Worm (Caenorhabditis elegans) whole organism, young adult: Measurements from ENCODE around the gene T24A6.20.

Experiments
- B0336.3 ChIP-seq: fragments of 200-800 bp; sonication (Bioruptor generic); IDR thresholded peaks from 2 replicates; pipeline ENCODE4 v1.3.6; 2022; ENCODE audit warnings: missing genetic modification characterization, missing compliant biosample characterization
- C06A6.2 ChIP-seq: fragments of 200-800 bp; sonication (Bioruptor generic); conservative IDR thresholded peaks from 2 replicates; pipeline ENCODE4 v1.3.6; 2022; ENCODE audit warnings: missing genetic modification characterization, missing compliant biosample characterization
- C17E4.6 ChIP-seq: fragments of 200-800 bp; sonication (Bioruptor generic); IDR thresholded peaks from 2 replicates; pipeline ENCODE4 v1.3.6; 2022; ENCODE audit warnings: missing genetic modification reagents, missing genetic modification characterization, missing compliant biosample characterization
- F22D6.2 ChIP-seq: sonication (generic microtip); optimal IDR thresholded peaks from 2 replicates; lab custom pipeline; 2016; ENCODE audit warnings: mild to moderate bottlenecking, missing genetic modification characterization, missing compliant biosample characterization
- F23B12.7 ChIP-seq: sonication (generic microtip); optimal IDR thresholded peaks from 2 replicates; lab custom pipeline; 2017; ENCODE audit warnings: missing genetic modification characterization, mild to moderate bottlenecking, missing compliant biosample characterization, antibody characterized with exemption, moderate library complexity; ENCODE audit not compliant: insufficient read depth
- F39B2.1 ChIP-seq: fragments of 200-800 bp; sonication (Bioruptor generic); IDR thresholded peaks from 2 replicates; pipeline ENCODE4 v1.3.6; 2022; ENCODE audit warnings: missing genetic modification reagents, missing genetic modification characterization, missing compliant biosample characterization
- F49E8.2 ChIP-seq: sonication (generic microtip); optimal IDR thresholded peaks from 3 replicates; lab custom pipeline; 2017; ENCODE audit warnings: missing genetic modification characterization, mild to moderate bottlenecking, missing compliant biosample characterization, antibody characterized with exemption, moderate library complexity; ENCODE audit not compliant: insufficient read depth
- F52B5.7 ChIP-seq: sonication (generic microtip); optimal IDR thresholded peaks from 2 replicates; lab custom pipeline; 2016; ENCODE audit warnings: mild to moderate bottlenecking, missing genetic modification characterization, missing compliant biosample characterization
- Y53F4B.3 ChIP-seq: fragments of 200-800 bp; sonication (Bioruptor generic); IDR thresholded peaks from 2 replicates; pipeline ENCODE4 v1.3.6; 2022; ENCODE audit warnings: missing genetic modification reagents, missing genetic modification characterization, missing compliant biosample characterization
- Y53G8AR.9 ChIP-seq: fragments of 200-800 bp; sonication (Bioruptor generic); conservative IDR thresholded peaks from 2 replicates; pipeline ENCODE4 v1.3.6; 2022; ENCODE audit warnings: missing genetic modification reagents, missing genetic modification characterization, missing compliant biosample characterization
- ZK185.1 ChIP-seq: sonication (generic microtip); optimal IDR thresholded peaks from 2 replicates; lab custom pipeline; 2016; ENCODE audit warnings: mild to moderate bottlenecking, missing genetic modification characterization, missing compliant biosample characterization; ENCODE audit not compliant: poor library complexity, severe bottlenecking
- attf-5 ChIP-seq: fragments of 200-800 bp; sonication (Bioruptor generic); optimal IDR thresholded peaks from 2 replicates; lab custom pipeline; 2018; ENCODE audit warnings: mild to moderate bottlenecking, missing genetic modification characterization, missing compliant biosample characterization
- cebp-1 ChIP-seq, 2 experiments: fragments of 200-800 bp in 1 of 2; sonication (Bioruptor generic) in 1 of 2; sonication (generic microtip) in 1 of 2; IDR thresholded peaks in 1 of 2; optimal IDR thresholded peaks in 1 of 2; 2 replicates each; pipeline versions ENCODE4 v1.3.6 to Lab custom; 2017 to 2022; ENCODE audit warnings: missing compliant biosample characterization in 2 of 2, missing genetic modification characterization in 2 of 2, mild to moderate bottlenecking in 1 of 2, missing genetic modification reagents in 1 of 2, moderate library complexity in 1 of 2
- ceh-40 ChIP-seq: fragments of 200-800 bp; sonication (Bioruptor generic); IDR thresholded peaks from 2 replicates; pipeline ENCODE4 v1.3.6; 2022; ENCODE audit warnings: missing genetic modification characterization, missing compliant biosample characterization
- die-1 ChIP-seq: sonication (generic microtip); optimal IDR thresholded peaks from 2 replicates; lab custom pipeline; 2016; ENCODE audit warnings: missing genotype, mild to moderate bottlenecking, missing genetic modification characterization, missing compliant biosample characterization
- ekl-4 ChIP-seq: fragments of 200-800 bp; sonication (Bioruptor generic); IDR thresholded peaks from 2 replicates; pipeline ENCODE4 v1.3.6; 2022; ENCODE audit warnings: missing genetic modification reagents, missing genetic modification characterization, missing compliant biosample characterization
- ets-4 ChIP-seq: fragments of 200-800 bp; sonication (Bioruptor generic); optimal IDR thresholded peaks from 2 replicates; lab custom pipeline; 2018; ENCODE audit warnings: mild to moderate bottlenecking, missing genetic modification characterization, missing compliant biosample characterization
- fkh-3 ChIP-seq: sonication (generic microtip); optimal IDR thresholded peaks from 2 replicates; lab custom pipeline; 2016; ENCODE audit warnings: mild to moderate bottlenecking, missing genetic modification characterization, missing compliant biosample characterization
- hlh-26 ChIP-seq: fragments of 200-800 bp; sonication (Bioruptor generic); conservative IDR thresholded peaks from 2 replicates; pipeline ENCODE4 v1.3.6; 2022; ENCODE audit warnings: missing genetic modification reagents, missing genetic modification characterization, missing compliant biosample characterization
- hrde-1 ChIP-seq: sonication (generic microtip); optimal IDR thresholded peaks from 2 replicates; lab custom pipeline; 2016; ENCODE audit warnings: missing genetic modification characterization, mild to moderate bottlenecking, missing compliant biosample characterization, moderate library complexity, missing genotype, missing genetic modification reagents, borderline replicate concordance
- let-607 ChIP-seq, 2 experiments: fragments of 200-800 bp in 1 of 2; sonication (Bioruptor generic) in 1 of 2; sonication (generic microtip) in 1 of 2; optimal IDR thresholded peaks; 2 replicates each; lab custom pipeline; 2016 to 2018; ENCODE audit warnings: mild to moderate bottlenecking in 2 of 2, missing compliant biosample characterization in 2 of 2, missing genetic modification characterization in 2 of 2, moderate library complexity in 2 of 2, missing genotype in 1 of 2
- lin-26 ChIP-seq: fragments of 200-800 bp; sonication (Bioruptor generic); IDR thresholded peaks from 2 replicates; pipeline ENCODE4 v1.3.6; 2022; ENCODE audit warnings: missing genetic modification reagents, missing genetic modification characterization, missing compliant biosample characterization
- lsl-1 ChIP-seq: fragments of 200-800 bp; sonication (Bioruptor generic); optimal IDR thresholded peaks from 2 replicates; lab custom pipeline; 2018; ENCODE audit warnings: mild to moderate bottlenecking, missing genetic modification characterization, moderate library complexity, missing compliant biosample characterization
- madf-3 ChIP-seq: fragments of 200-800 bp; sonication (Bioruptor generic); IDR thresholded peaks from 2 replicates; pipeline ENCODE4 v1.3.6; 2022; ENCODE audit warnings: missing genetic modification reagents, missing genetic modification characterization, missing compliant biosample characterization
- madf-6 ChIP-seq: fragments of 200-800 bp; sonication (Bioruptor generic); IDR thresholded peaks from 2 replicates; pipeline ENCODE4 v1.3.6; 2022; ENCODE audit warnings: missing genetic modification reagents, missing genetic modification characterization, missing compliant biosample characterization
- madf-8 ChIP-seq: fragments of 200-800 bp; sonication (Bioruptor generic); conservative IDR thresholded peaks from 2 replicates; pipeline ENCODE4 v1.3.6; 2022; ENCODE audit warnings: missing genetic modification reagents, missing genetic modification characterization, missing compliant biosample characterization
- nhr-90 ChIP-seq: sonication (generic microtip); optimal IDR thresholded peaks from 2 replicates; lab custom pipeline; 2016; ENCODE audit warnings: missing genotype, mild to moderate bottlenecking, missing genetic modification characterization, missing compliant biosample characterization
- rcor-1 ChIP-seq: fragments of 200-800 bp; sonication (Bioruptor generic); IDR thresholded peaks from 2 replicates; pipeline ENCODE4 v1.3.6; 2022; ENCODE audit warnings: missing genetic modification reagents, missing genetic modification characterization, missing compliant biosample characterization
- rpc-1 ChIP-seq, 2 experiments: fragments of 150-350 bp in 1 of 2; sonication (generic microtip) in 1 of 2; optimal IDR thresholded peaks; 2 replicates each; lab custom pipeline; 2014 to 2018; ENCODE audit warnings: missing biosample characterization in 1 of 2, missing genetic modification characterization in 1 of 2, missing genetic modification reagents in 1 of 2, missing genotype in 1 of 2
- sdz-38 ChIP-seq: sonication (generic microtip); optimal IDR thresholded peaks from 2 replicates; lab custom pipeline; 2016; ENCODE audit warnings: missing genotype, missing genetic modification characterization, missing compliant biosample characterization
- snpc-1.3 ChIP-seq: sonication (generic microtip); optimal IDR thresholded peaks from 2 replicates; lab custom pipeline; 2017; ENCODE audit warnings: missing genetic modification characterization, mild to moderate bottlenecking, missing compliant biosample characterization, antibody characterized with exemption, moderate library complexity, missing genotype, missing genetic modification reagents; ENCODE audit not compliant: insufficient read depth
- tbx-9 ChIP-seq: sonication (generic microtip); optimal IDR thresholded peaks from 2 replicates; lab custom pipeline; 2016; ENCODE audit warnings: borderline replicate concordance, missing genetic modification characterization, inconsistent platforms, missing compliant biosample characterization
- zim-3 ChIP-seq: sonication (generic microtip); optimal IDR thresholded peaks from 2 replicates; lab custom pipeline; 2017; ENCODE audit warnings: mild to moderate bottlenecking, missing genetic modification characterization, moderate library complexity, missing compliant biosample characterization
- ztf-26 ChIP-seq: sonication (generic microtip); optimal IDR thresholded peaks from 2 replicates; lab custom pipeline; 2017; ENCODE audit warnings: missing genetic modification characterization, missing compliant biosample characterization
- ztf-28 ChIP-seq: fragments of 200-800 bp; sonication (Bioruptor generic); IDR thresholded peaks from 2 replicates; pipeline ENCODE4 v1.3.6; 2022; ENCODE audit warnings: missing genetic modification reagents, missing genetic modification characterization, missing compliant biosample characterization
- ztf-6 ChIP-seq: fragments of 200-800 bp; sonication (Bioruptor generic); IDR thresholded peaks from 2 replicates; pipeline ENCODE4 v1.3.6; 2022; ENCODE audit warnings: missing genetic modification reagents, missing genetic modification characterization, missing compliant biosample characterization

Gene T24A6.20

ce11 chrV:3530403-3530802 lies 22.5 kb upstream of the T24A6.20 start, which contains the start of gene srbc-66:
srbc-66 (plus strand) TSS chrV:3530703.
- TF ChIP-seq fkh-3 (tag; lab: Kevin White, UChicago) (no peak), ceh-40 (GFP tag; lab: Robert Waterston, UW) (no peak), snpc-1.3 (tag; lab: Kevin White, UChicago) (no peak), F52B5.7 (tag; lab: Kevin White, UChicago) (no peak), C06A6.2 (GFP tag; lab: Robert Waterston, UW) (no peak), ztf-26 (no peak), Y53F4B.3 (GFP tag; lab: Robert Waterston, UW) (no peak), ZK185.1 (tag; lab: Kevin White, UChicago) (no peak), F49E8.2 (no peak), rpc-1 (optimal IDR thresholded peaks at IDR 0.05; lab: Kevin White, UChicago) (no peak), rpc-1 (tag; optimal IDR thresholded peaks at IDR 0.05; lab: Kevin White, UChicago) (no peak), F39B2.1 (GFP tag; lab: Robert Waterston, UW) (no peak), cebp-1 (GFP tag; IDR thresholded peaks at IDR 0.05; lab: Robert Waterston, UW) (no peak), cebp-1 (tag; optimal IDR thresholded peaks at IDR 0.05; lab: Kevin White, UChicago) (no peak), madf-3 (no peak), C17E4.6 (GFP tag; lab: Robert Waterston, UW) (no peak), let-607 (tag; optimal IDR thresholded peaks at IDR 0.05; lab: Kevin White, UChicago) (no peak), F23B12.7 (no peak), tbx-9 (tag; lab: Kevin White, UChicago) (no peak), hlh-26 (GFP tag; lab: Robert Waterston, UW) (no peak)

DNA sequence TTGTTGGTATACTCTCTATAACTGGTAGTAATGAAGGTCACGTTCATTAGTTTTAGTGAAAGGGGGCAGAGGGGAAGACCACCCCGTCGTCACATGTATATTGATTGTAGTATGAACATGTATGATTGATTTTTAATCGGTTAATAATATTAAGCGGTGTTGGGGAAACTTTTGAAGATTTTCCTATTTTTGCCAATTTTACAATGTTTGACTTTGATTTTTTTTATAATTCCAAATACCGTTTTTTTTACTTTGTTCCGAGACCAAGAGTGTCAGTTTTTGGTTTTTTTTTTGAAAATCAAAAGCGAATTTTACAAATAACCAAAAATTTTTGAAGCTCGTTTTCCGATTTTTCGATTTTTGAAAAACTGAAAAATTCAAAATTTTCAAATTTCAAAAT lies 17.7 kb upstream of the T24A6.20 start, which contains the start of gene nhr-221:
TSS of gene nhr-221 (minus strand) at position 101 of the 400 bp plus-strand sequence.
- no peak for TF ChIP-seq cebp-1 (GFP tag; IDR thresholded peaks at IDR 0.05; lab: Robert Waterston, UW)
- no peak for TF ChIP-seq cebp-1 (tag; optimal IDR thresholded peaks at IDR 0.05; lab: Kevin White, UChicago)
- TF ChIP-seq C06A6.2 (GFP tag; lab: Robert Waterston, UW) = no peak
- no peak for TF ChIP-seq Y53G8AR.9 (GFP tag; lab: Robert Waterston, UW)

- no peak for TF ChIP-seq zim-3
- no peak for TF ChIP-seq nhr-90
- no peak for TF ChIP-seq madf-6 (GFP tag; lab: Robert Waterston, UW)
- no peak for TF ChIP-seq lin-26 (GFP tag; lab: Robert Waterston, UW)
- no peak for TF ChIP-seq tbx-9 (tag; lab: Kevin White, UChicago)
- no peak for TF ChIP-seq ztf-28 (GFP tag; lab: Robert Waterston, UW)
- no peak for TF ChIP-seq ztf-26
- no peak for TF ChIP-seq die-1 (tag; lab: Kevin White, UChicago)
- no peak for TF ChIP-seq B0336.3 (GFP tag; lab: Robert Waterston, UW)
- TF ChIP-seq attf-5 = no peak
- TF ChIP-seq Y53F4B.3 (GFP tag; lab: Robert Waterston, UW) = no peak
- no peak for TF ChIP-seq ztf-6 (GFP tag; lab: Robert Waterston, UW)
- TF ChIP-seq Y53G8AR.9 (GFP tag; lab: Robert Waterston, UW) = no peak
- TF ChIP-seq, all 124 proteins: peak for 0
Observed at ce11 chrV:3538307-3538706, 14.6 kb upstream of the T24A6.20 start, which contains the start of gene nhr-93. nhr-93 (minus strand) TSS chrV:3538407.

DNA sequence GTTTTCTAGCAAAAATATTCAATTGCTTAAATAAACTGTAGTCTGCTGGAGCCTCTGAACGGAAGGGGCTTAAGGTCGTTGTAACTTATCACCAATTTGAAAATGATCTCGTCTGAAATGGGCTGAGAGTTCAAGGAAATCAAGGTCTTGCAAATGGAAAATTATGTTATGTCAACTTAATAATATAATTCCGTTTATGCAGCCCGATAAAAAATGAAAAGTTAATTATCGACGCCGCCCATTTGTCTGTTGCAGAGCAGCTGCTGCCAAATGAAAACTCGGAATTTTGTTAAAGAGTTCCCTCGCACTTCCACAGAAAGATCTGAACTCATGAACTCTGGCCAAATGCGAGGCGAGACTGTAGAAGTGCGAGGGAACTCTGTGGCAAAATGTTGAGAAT lies 11.8 kb upstream of the T24A6.20 start, which contains the start of gene srbc-67:
TSS of gene srbc-67 (minus strand) at position 101 of the 400 bp plus-strand sequence.
- TF ChIP-seq rcor-1 (GFP tag; lab: Robert Waterston, UW) (no peak), ets-4 (GFP tag; lab: Kevin White, UChicago) (no peak), lsl-1 (GFP tag; lab: Kevin White, UChicago) (no peak), F22D6.2 (no peak), madf-8 (GFP tag; lab: Robert Waterston, UW) (no peak), hrde-1 (tag; lab: Kevin White, UChicago) (no peak), sdz-38 (no peak), ekl-4 (GFP tag; lab: Robert Waterston, UW) (no peak), hlh-26 (GFP tag; lab: Robert Waterston, UW) (no peak)
